Worm (Caenorhabditis elegans) whole organism, early embryonic: ENCODE data around the gene F01G4.4.

Experiments
- aly-1 ChIP-seq: sonication (generic microtip); optimal IDR thresholded peaks from 2 replicates; lab custom pipeline; 2016; ENCODE audit warnings: missing genetic modification characterization, missing compliant biosample characterization
- ama-1 ChIP-seq: fragments of 150-350 bp; optimal IDR thresholded peaks from 2 replicates; lab custom pipeline; 2014
- flt-1 ChIP-seq: fragments of 200-800 bp; sonication (Bioruptor generic); IDR thresholded peaks from 2 replicates; pipeline ENCODE4 v1.3.6; 2022; ENCODE audit warnings: missing genetic modification characterization, missing compliant biosample characterization
- hmg-4 ChIP-seq: fragments of 200-800 bp; sonication (Bioruptor generic); optimal IDR thresholded peaks from 2 replicates; lab custom pipeline; 2018; ENCODE audit warnings: mild to moderate bottlenecking, missing genetic modification characterization, missing compliant biosample characterization
- hnd-1 ChIP-seq: sonication (generic microtip); optimal IDR thresholded peaks from 2 replicates; lab custom pipeline; 2016; ENCODE audit warnings: missing genetic modification characterization, missing compliant biosample characterization
- pes-1 ChIP-seq: fragments of 200-800 bp; sonication (Bioruptor generic); IDR thresholded peaks from 2 replicates; pipeline ENCODE4 v1.3.6; 2022; ENCODE audit warnings: missing genetic modification reagents, missing genetic modification characterization, missing compliant biosample characterization
- scrt-1 ChIP-seq: fragments of 200-800 bp; sonication (Bioruptor generic); IDR thresholded peaks from 2 replicates; pipeline ENCODE4 v1.3.6; 2022; ENCODE audit warnings: missing genetic modification characterization, missing compliant biosample characterization
- sea-1 ChIP-seq: fragments of 200-800 bp; sonication (Bioruptor generic); conservative IDR thresholded peaks from 2 replicates; pipeline ENCODE4 v1.3.6; 2022; ENCODE audit warnings: missing genetic modification characterization, missing compliant biosample characterization
- tra-4 ChIP-seq: sonication (generic microtip); optimal IDR thresholded peaks from 2 replicates; lab custom pipeline; 2017; ENCODE audit warnings: missing genetic modification characterization, missing compliant biosample characterization

DNA sequence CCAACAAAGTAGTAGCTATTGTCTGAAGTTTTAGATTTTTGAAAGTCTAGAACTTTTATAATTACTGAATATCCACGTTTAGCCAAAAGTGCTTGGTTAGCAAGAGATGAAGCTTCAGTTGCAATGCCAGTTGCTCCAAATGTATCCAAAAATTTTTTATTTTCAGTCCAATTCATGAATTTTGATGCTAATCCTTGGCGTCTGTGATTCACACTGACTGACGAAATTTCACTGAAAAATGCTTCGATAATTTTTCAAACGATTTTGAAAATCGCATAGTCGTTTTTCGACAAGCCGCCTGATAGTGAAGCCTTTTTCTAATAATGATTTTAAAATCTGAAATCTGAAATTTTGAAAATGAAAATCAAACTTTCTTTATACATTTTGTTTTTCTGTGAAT, 49.1 kb upstream of the F01G4.4 start:
- TF ChIP-seq hnd-1 (tag; lab: Kevin White, UChicago) (no peak), pes-1 (GFP tag; lab: Robert Waterston, UW) (no peak), hmg-4 (GFP tag; lab: Kevin White, UChicago) (no peak), flt-1 (GFP tag; lab: Robert Waterston, UW) (no peak), tra-4 (tag; lab: Kevin White, UChicago) (no peak), scrt-1 (GFP tag; lab: Robert Waterston, UW) (no peak), sea-1 (no peak), ama-1 (lab: Kevin White, UChicago) (no peak), aly-1 (no peak)
